Worm (Caenorhabditis elegans) whole organism, L3 larva: ENCODE measurements around the gene C35B1.8.
A peak's percentile ranks its signal among the peaks of the same experiment; 100 is the strongest.

Experiments used
- ama-1 ChIP-seq: fragments of 150-350 bp; optimal IDR thresholded peaks from 2 replicates; lab custom pipeline; 2018
- ceh-16 ChIP-seq: sonication (generic microtip); optimal IDR thresholded peaks from 2 replicates; lab custom pipeline; 2017; ENCODE audit warnings: missing biosample characterization, missing genetic modification characterization
- ceh-82 ChIP-seq: fragments of 150-350 bp; optimal IDR thresholded peaks from 2 replicates; lab custom pipeline; 2014; ENCODE audit warnings: missing biosample characterization, missing genetic modification characterization
- ceh-9 ChIP-seq: sonication (generic microtip); optimal IDR thresholded peaks from 2 replicates; lab custom pipeline; 2018; ENCODE audit warnings: missing biosample characterization, missing genetic modification characterization
- daf-12 ChIP-seq: fragments of 150-350 bp; optimal IDR thresholded peaks from 2 replicates; lab custom pipeline; 2014; ENCODE audit warnings: missing biosample characterization, missing genetic modification reagents, missing genetic modification characterization
- egl-27 ChIP-seq: sonication (generic microtip); optimal IDR thresholded peaks from 4 replicates; lab custom pipeline; 2017; ENCODE audit warnings: missing biosample characterization, missing genetic modification reagents, missing genetic modification characterization
- egl-5 ChIP-seq: fragments of 150-350 bp; optimal IDR thresholded peaks from 2 replicates; lab custom pipeline; 2017; ENCODE audit warnings: missing biosample characterization, missing genetic modification reagents, missing genetic modification characterization, inconsistent platforms
- elt-1 ChIP-seq: fragments of 150-350 bp; optimal IDR thresholded peaks from 2 replicates; lab custom pipeline; 2014; ENCODE audit warnings: missing biosample characterization, missing genetic modification characterization
- elt-2 ChIP-seq: sonication (generic microtip); optimal IDR thresholded peaks from 2 replicates; lab custom pipeline; 2016; ENCODE audit warnings: missing genetic modification reagents, mild to moderate bottlenecking, missing genetic modification characterization, missing compliant biosample characterization
- elt-3 ChIP-seq, 3 experiments: fragments of 150-350 bp in 1 of 3; sonication (generic microtip) in 2 of 3; optimal IDR thresholded peaks; 2 replicates in 2 of 3; 4 replicates in 1 of 3; lab custom pipeline; 2014 to 2017; ENCODE audit warnings: missing biosample characterization in 3 of 3, missing genetic modification characterization in 3 of 3
- fkh-2 ChIP-seq: fragments of 150-350 bp; optimal IDR thresholded peaks from 2 replicates; lab custom pipeline; 2014; ENCODE audit warnings: missing biosample characterization, missing genetic modification reagents, missing genetic modification characterization
- fos-1 ChIP-seq: fragments of 150-350 bp; optimal IDR thresholded peaks from 2 replicates; lab custom pipeline; 2014; ENCODE audit warnings: missing biosample characterization, missing genetic modification characterization
- hmg-11 ChIP-seq: sonication (generic microtip); optimal IDR thresholded peaks from 2 replicates; lab custom pipeline; 2016; ENCODE audit warnings: missing genetic modification characterization, missing compliant biosample characterization
- jun-1 ChIP-seq: fragments of 150-350 bp; optimal IDR thresholded peaks from 2 replicates; lab custom pipeline; 2014; ENCODE audit warnings: missing biosample characterization, missing genetic modification reagents, missing genetic modification characterization
- lin-15B ChIP-seq: fragments of 150-350 bp; optimal IDR thresholded peaks from 2 replicates; lab custom pipeline; 2014; ENCODE audit warnings: missing biosample characterization, missing genetic modification characterization
- lin-39 ChIP-seq: fragments of 150-350 bp; optimal IDR thresholded peaks from 2 replicates; lab custom pipeline; 2018; ENCODE audit warnings: missing biosample characterization, missing genetic modification reagents, missing genetic modification characterization
- lsy-12 ChIP-seq: sonication (generic microtip); optimal IDR thresholded peaks from 2 replicates; lab custom pipeline; 2016; ENCODE audit warnings: mild to moderate bottlenecking, missing genetic modification characterization, missing compliant biosample characterization
- mml-1 ChIP-seq: fragments of 150-350 bp; sonication (generic microtip); optimal IDR thresholded peaks from 3 replicates; lab custom pipeline; 2014; ENCODE audit warnings: missing biosample characterization, missing genetic modification characterization
- nfya-1 ChIP-seq: sonication (generic microtip); optimal IDR thresholded peaks from 2 replicates; lab custom pipeline; 2017; ENCODE audit warnings: missing genetic modification characterization, mild to moderate bottlenecking, missing compliant biosample characterization, antibody characterized with exemption, moderate library complexity; ENCODE audit not compliant: insufficient read depth
- nhr-12 ChIP-seq: fragments of 150-350 bp; optimal IDR thresholded peaks from 2 replicates; lab custom pipeline; 2014; ENCODE audit warnings: missing biosample characterization, missing genetic modification characterization
- nhr-23 ChIP-seq: fragments of 150-350 bp; optimal IDR thresholded peaks from 2 replicates; lab custom pipeline; 2014; ENCODE audit warnings: missing biosample characterization, missing genetic modification reagents, missing genetic modification characterization
- nhr-237 ChIP-seq: fragments of 150-350 bp; optimal IDR thresholded peaks from 2 replicates; lab custom pipeline; 2014; ENCODE audit warnings: missing biosample characterization, missing genetic modification characterization
- nhr-28 ChIP-seq: fragments of 150-350 bp; optimal IDR thresholded peaks from 2 replicates; lab custom pipeline; 2014; ENCODE audit warnings: missing biosample characterization, missing genetic modification characterization
- nhr-76 ChIP-seq: fragments of 150-350 bp; sonication (generic microtip); optimal IDR thresholded peaks from 5 replicates; lab custom pipeline; 2014; ENCODE audit warnings: missing biosample characterization, missing genetic modification characterization
- nhr-77 ChIP-seq: fragments of 150-350 bp; optimal IDR thresholded peaks from 2 replicates; lab custom pipeline; 2014; ENCODE audit warnings: missing biosample characterization, missing genetic modification characterization
- pha-4 ChIP-seq: fragments of 150-350 bp; optimal IDR thresholded peaks from 2 replicates; lab custom pipeline; 2014; ENCODE audit warnings: missing biosample characterization, missing genetic modification reagents, missing genetic modification characterization
- sea-2 ChIP-seq: fragments of 150-350 bp; sonication (generic microtip); optimal IDR thresholded peaks from 4 replicates; lab custom pipeline; 2014; ENCODE audit warnings: missing biosample characterization, missing genetic modification reagents, missing genetic modification characterization
- skn-1 ChIP-seq: fragments of 150-350 bp; optimal IDR thresholded peaks from 2 replicates; lab custom pipeline; 2014; ENCODE audit warnings: missing biosample characterization, missing genetic modification characterization
- unc-39 ChIP-seq: sonication (generic microtip); optimal IDR thresholded peaks from 4 replicates; lab custom pipeline; 2017; ENCODE audit warnings: missing biosample characterization, missing genetic modification characterization
- unc-62 ChIP-seq: fragments of 150-350 bp; sonication (generic microtip); optimal IDR thresholded peaks from 4 replicates; lab custom pipeline; 2014; ENCODE audit warnings: missing biosample characterization, missing genetic modification reagents, missing genetic modification characterization
- zag-1 ChIP-seq: fragments of 150-350 bp; optimal IDR thresholded peaks from 2 replicates; lab custom pipeline; 2014; ENCODE audit warnings: missing biosample characterization, missing genetic modification characterization
- ztf-11 ChIP-seq: fragments of 150-350 bp; optimal IDR thresholded peaks from 2 replicates; lab custom pipeline; 2014; ENCODE audit warnings: missing biosample characterization, missing genetic modification characterization

The C35B1.8 gene

DNA sequence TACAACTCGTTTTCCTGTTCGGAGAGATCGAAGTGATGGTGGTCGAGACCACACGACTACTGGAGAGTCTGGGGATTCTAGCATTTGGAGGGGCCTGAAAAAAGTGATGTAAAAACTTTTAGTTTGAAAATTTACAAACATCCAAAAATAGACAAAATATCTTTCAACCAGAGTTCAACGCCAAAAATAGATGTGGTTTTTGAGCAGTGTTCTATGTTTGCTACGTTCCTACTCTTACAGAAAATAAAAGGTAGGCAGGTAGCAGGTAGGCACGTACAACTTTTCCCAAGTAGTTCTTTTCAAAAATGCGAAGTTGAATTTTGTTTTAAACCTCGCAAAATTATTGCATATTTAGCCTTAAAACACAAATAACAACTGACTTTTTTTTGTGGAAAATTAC, 33.6 kb upstream of the C35B1.8 start, which contains the start of gene F49F1.14:
F49F1.14 (minus strand) TSS at position 101 of the 400 bp plus-strand sequence.
- no peak for TF ChIP-seq ceh-82 (tag; lab: Kevin White, UChicago)
- no peak for TF ChIP-seq ceh-16 (tag; lab: Kevin White, UChicago)
- TF ChIP-seq daf-12 (tag; lab: Kevin White, UChicago): no peak
- no peak for TF ChIP-seq lin-15B (tag; lab: Kevin White, UChicago)
- no peak for TF ChIP-seq nhr-23 (tag; lab: Kevin White, UChicago)
- no peak for TF ChIP-seq nhr-12 (tag; lab: Kevin White, UChicago)
- no peak for TF ChIP-seq unc-62
- no peak for TF ChIP-seq ama-1 (lab: Kevin White, UChicago)

DNA sequence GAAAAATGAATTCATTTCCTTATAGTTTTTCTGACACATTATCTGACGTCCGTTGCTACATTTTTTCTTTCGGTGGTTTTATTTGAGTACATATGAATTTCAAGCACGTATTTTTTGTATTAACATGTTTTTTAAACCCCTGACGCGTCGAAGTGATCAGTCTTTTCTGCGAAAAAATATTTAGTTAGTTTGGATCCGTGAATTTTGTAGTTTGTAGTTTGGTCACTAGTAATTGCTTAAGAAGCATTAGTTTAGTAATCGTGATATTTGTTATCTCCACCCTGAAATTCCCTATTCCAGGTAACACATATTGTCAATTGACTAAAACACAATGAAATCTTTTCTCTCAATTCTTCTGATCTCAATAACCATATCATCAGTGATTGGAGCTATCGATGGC, 30.0 kb upstream of the C35B1.8 start, which contains the start of gene C35B1.7:
C35B1.7 (plus strand) TSS at position 301 of the 400 bp plus-strand sequence.
- TF ChIP-seq ztf-11 (tag; lab: Kevin White, UChicago) (no peak), nhr-77 (tag; lab: Kevin White, UChicago) (no peak), hmg-11 (no peak), pha-4 (no peak), nhr-28 (tag; lab: Kevin White, UChicago) (no peak), ceh-16 (tag; lab: Kevin White, UChicago) (no peak), jun-1 (no peak), skn-1 (tag; lab: Kevin White, UChicago) (no peak), nhr-23 (tag; lab: Kevin White, UChicago) (no peak), ceh-9 (tag; lab: Kevin White, UChicago) (no peak), nhr-76 (tag; lab: Kevin White, UChicago) (no peak), lin-15B (tag; lab: Kevin White, UChicago) (no peak), elt-1 (no peak), fos-1 (tag; lab: Kevin White, UChicago) (no peak), lsy-12 (no peak), ceh-82 (tag; lab: Kevin White, UChicago) (no peak), zag-1 (tag; lab: Kevin White, UChicago) (no peak), daf-12 (tag; lab: Kevin White, UChicago) (no peak), elt-3 (tag; optimal IDR thresholded peaks at IDR 0.05; lab: Kevin White, UChicago) (no peak), nhr-237 (tag; lab: Kevin White, UChicago) (no peak)

DNA sequence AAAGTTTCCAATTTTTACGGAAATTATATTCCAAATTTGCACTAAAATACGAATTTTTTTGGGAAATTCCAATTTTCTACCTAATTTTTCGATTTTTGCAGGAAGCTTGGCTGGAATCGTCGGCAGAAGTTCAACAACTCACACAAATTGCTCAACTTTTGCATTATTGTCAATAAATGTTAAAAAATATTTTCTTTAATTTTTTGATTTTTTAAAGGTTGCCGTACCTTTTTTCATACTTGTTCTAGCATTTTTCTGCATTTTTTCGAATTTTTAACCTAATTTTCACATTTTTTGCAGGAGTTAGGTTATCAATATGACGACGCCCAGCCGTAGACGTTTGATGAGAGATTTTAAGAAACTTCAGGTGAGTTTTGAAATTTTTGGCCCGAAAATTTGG, 23.9 kb upstream of the C35B1.8 start, which contains the start of gene ubc-1:
ubc-1 (plus strand) TSS at position 301 of the 400 bp plus-strand sequence.
- no peak for TF ChIP-seq nhr-23 (tag; lab: Kevin White, UChicago)
- no peak for TF ChIP-seq nhr-237 (tag; lab: Kevin White, UChicago)
- no peak for TF ChIP-seq egl-5
- TF ChIP-seq elt-2 (tag; lab: Kevin White, UChicago): no peak
- no peak for TF ChIP-seq mml-1 (tag; lab: Kevin White, UChicago)
- no peak for TF ChIP-seq unc-39 (tag; lab: Kevin White, UChicago)
- TF ChIP-seq nhr-77 (tag; lab: Kevin White, UChicago): no peak
- TF ChIP-seq ceh-82 (tag; lab: Kevin White, UChicago): no peak
- no peak for TF ChIP-seq elt-3 (tag; optimal IDR thresholded peaks at IDR 0.05; lab: Kevin White, UChicago)
- TF ChIP-seq zag-1 (tag; lab: Kevin White, UChicago): no peak
- TF ChIP-seq sea-2 (GFP tag; lab: Kevin White, UChicago): no peak
- TF ChIP-seq, all 47 proteins: peak for 0

DNA sequence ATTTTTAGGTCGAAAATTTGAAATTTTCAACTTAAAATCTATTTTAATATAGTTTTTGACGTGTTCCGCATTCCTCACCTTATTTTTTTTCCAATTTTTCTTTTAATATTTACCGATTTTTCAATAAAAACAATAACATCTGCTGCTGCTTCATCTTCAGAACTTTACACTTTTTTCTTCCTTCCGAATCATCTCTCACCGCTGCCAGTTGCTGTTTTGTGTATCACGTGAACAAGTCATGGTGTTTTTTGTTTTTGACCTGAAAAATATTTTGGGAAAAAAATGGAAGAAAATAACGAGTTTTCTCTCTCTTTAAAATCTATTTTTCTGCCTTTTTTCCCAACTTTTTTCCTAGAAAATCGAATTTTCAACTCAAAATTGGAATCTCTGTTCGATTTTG, 21.0 kb upstream of the C35B1.8 start:
- TF ChIP-seq nhr-23 (tag; lab: Kevin White, UChicago): no peak
- TF ChIP-seq nfya-1 (tag; lab: Kevin White, UChicago): peak; percentile 19
- TF ChIP-seq fos-1 (tag; lab: Kevin White, UChicago): no peak
- TF ChIP-seq, all 47 proteins: peak for 1

DNA sequence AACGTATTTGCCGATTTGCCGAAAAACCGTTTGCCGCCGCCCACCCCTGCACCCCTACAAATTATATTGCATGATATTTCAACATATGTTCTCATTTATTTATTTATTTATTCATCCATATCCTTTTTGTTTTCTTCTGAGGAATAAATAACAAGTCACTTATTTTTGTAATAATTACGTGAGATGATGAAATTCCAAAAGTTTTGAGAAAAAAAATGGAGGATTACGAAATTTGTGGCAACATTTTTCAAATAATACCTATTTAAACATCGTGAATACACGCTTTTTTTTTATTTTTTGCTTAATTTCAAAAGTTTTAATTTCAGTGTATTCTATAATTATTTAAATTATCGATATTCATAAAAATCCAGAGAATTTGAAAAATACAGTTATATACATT, 18.1 kb upstream of the C35B1.8 start:
- no peak for TF ChIP-seq egl-27 (tag; lab: Kevin White, UChicago)
- no peak for TF ChIP-seq fkh-2 (tag; lab: Kevin White, UChicago)
- no peak for TF ChIP-seq daf-12 (tag; lab: Kevin White, UChicago)
- no peak for TF ChIP-seq unc-39 (tag; lab: Kevin White, UChicago)
- TF ChIP-seq lin-39: no peak
